Worm (Caenorhabditis elegans) whole organism, dauer: ENCODE data around the gene cacn-1.
"Not testable (repeated sequence)": the region's sequence is repeated elsewhere in the genome, so short reads cannot be mapped to it uniquely, and the experiment has no call there.

Experiments
- unc-62 ChIP-seq: sonication (generic microtip); optimal IDR thresholded peaks from 2 replicates; lab custom pipeline; 2017; ENCODE audit warnings: missing biosample characterization, missing genetic modification reagents, missing genetic modification characterization

cacn-1 gene

DNA sequence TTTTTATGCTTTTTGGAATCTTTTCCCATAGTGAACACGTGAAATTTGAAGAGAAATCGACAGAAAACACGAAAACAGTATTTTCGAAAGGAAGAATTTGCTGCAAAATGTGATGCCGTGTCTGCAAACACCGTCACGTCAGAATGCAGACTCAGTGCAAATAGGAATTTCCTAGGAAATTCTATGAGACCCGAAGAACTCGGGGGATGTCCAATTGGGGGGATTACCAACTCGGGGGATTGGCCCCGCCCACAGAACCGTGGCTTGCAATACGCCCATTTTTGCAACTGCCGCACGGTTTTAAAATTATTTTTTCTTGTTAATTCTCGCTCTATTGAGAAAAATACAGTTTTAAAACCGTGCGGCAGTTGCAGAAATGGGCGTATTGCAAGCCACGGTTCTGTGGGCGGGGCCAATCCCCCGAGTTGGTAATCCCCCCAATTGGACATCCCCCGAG lies at the start of gene cacn-1:
cacn-1 (minus strand) TSS at position 51 of the 457 bp plus-strand sequence.
- TF ChIP-seq unc-62 (GFP tag; lab: Kevin White, UChicago): not testable (repeated sequence)

DNA sequence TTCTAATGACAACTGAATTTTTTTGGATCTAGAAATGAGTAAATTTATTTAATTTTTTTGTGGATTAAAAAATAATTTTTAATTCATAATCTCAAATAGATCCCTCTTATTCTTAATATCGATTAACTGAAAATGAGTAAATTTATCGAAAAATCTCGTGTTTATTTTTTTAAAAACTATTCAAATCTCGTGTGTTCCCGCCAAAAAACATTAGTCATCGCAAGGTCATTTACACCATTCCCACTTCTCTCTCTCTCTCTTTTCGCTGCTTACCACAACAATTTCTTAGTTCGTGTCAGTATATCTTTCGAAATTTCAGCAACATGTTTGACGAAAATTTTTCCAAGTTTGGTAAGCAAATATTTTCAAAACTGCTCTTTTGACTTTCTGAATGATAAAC lies 45.5 kb upstream of the cacn-1 start:
- no peak for TF ChIP-seq unc-62 (GFP tag; lab: Kevin White, UChicago)

DNA sequence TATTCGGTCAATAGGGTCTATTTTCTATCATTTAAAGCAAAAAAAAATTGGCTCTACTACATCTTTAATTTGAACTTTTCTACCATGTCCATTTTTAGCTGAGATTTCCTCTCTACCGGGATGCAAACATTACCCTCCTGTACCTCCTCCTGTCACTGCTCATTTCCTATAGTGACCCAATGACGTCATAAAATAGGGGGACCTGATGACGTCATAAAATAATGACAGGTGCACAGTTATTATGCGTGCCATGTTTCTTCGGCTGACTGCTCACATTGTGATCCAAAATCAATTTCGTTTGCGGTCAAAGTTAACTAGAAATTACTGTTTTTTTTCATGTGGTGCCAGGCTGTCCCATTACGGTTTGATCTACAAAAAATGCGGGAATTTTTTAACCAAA lies 45.0 kb upstream of the cacn-1 start:
- no peak for TF ChIP-seq unc-62 (GFP tag; lab: Kevin White, UChicago)

DNA sequence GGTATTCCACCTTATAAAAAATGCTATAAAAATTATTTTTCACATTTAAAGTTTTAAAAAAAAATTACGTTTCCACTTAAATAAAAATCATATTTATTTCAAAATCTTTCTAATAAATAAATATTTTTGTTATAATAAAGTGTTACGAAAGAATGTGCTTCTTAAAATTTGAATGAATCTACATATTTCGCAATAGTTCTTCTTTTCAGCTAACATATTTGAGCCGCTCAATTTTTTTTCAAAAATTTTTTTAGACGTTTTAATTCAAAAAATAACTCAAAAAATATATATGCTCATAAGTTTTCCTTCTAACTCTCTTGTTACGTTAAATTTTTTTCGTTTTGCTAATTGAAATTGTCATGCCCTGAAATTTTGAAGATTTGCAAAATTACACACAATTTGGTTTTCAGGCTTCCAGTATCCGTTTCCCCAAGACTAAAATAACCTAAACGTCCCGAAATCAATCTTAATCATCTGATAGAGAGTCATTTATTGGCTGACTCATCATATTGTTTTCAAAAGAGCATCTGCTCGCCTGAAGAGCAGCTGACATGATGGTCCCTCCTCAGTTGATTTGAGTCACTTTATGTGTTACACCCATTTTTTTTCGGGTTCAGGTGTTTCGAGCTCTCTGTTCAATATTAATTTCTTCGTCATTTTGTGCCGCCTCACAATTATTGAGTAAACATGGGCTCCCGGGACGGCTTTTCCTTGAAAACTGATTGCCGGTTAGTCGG lies 36.5 kb upstream of the cacn-1 start, which contains the start of gene efhd-1:
efhd-1 (plus strand) TSS at position 582 of the 737 bp plus-strand sequence.
- no peak for TF ChIP-seq unc-62 (GFP tag; lab: Kevin White, UChicago)

DNA sequence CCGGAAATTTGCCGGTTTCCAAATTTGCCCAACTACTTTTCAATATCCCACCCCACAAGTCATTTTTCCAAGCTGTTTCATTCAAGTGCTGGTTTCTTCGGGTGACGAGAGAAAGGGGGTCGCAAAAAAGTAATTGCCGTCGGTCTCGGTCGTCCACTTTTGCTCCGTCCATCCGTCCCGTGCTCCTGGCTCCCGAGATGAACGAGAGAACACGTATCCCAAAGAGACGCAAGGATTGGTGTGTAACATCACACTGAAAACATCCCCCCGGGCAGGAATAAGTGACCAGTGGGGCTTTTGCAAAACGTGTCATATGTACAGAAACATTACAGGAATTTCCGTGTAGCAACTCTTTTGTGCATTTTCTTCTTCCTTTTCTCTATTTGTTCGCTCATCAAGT lies 34.7 kb upstream of the cacn-1 start:
- no peak for TF ChIP-seq unc-62 (GFP tag; lab: Kevin White, UChicago)

DNA sequence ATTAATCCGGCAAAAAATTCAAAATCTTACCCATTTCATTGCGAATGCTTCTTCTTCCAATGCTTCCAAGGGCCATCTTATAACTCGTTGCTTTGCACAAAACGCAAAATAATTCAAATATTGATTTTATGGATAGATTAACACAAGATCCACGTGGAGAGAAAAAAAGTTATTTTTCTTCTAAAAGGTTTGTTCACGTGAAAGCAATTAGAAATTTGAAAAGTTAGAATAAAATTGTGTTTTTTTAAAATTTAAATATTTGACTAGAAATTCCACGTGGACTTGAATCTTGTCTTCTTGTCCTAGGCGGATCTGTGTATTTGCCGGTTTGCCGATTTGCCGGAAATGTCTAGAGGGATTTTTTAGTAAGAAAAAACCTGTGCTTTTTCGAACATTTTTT lies 33.2 kb upstream of the cacn-1 start, which contains the start of gene Y48B6A.5:
Y48B6A.5 (minus strand) TSS at position 101 of the 400 bp plus-strand sequence.
- TF ChIP-seq unc-62 (GFP tag; lab: Kevin White, UChicago): no peak

DNA sequence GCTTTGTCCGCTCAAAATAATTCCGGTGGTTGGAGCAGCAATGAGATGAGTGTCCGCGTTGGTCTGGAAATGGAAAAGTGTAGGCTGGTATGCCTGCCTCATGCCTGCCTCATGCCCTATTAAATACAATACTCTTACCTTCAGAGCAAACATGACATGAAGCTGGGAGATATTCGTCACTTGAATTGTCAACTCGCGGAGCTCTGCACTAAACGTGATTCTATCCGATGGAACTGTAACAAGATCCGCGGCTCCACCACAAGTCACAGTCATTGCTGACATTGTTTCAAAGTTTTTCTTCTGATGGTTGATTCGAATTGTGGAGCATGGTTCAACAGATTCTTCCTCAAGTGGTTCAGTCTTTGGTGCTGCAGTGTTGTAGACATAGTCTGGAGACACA lies 31.2 kb upstream of the cacn-1 start:
- TF ChIP-seq unc-62 (GFP tag; lab: Kevin White, UChicago): no peak

DNA sequence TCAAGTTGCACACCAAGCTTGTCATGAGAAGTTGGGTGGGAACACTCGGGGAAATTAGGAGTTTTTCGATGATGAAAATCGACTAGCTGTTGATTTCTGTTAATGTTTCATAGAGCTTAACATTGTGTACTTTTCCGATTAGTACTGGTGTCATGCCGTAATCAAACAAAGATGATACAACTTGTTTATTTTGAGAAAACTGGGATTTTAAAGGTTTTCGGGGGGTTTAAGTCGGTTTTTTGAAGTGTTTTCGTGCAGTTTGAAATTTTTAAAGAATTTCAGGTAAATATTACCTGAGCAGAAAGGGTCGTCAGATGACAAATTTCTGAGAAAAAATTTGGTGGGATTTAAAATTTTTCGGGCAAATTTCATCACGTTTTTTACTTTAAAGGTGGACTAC lies 29.6 kb upstream of the cacn-1 start, which contains the start of gene eat-2:
eat-2 (minus strand) TSS at position 101 of the 400 bp plus-strand sequence.
- TF ChIP-seq unc-62 (GFP tag; lab: Kevin White, UChicago): no peak

DNA sequence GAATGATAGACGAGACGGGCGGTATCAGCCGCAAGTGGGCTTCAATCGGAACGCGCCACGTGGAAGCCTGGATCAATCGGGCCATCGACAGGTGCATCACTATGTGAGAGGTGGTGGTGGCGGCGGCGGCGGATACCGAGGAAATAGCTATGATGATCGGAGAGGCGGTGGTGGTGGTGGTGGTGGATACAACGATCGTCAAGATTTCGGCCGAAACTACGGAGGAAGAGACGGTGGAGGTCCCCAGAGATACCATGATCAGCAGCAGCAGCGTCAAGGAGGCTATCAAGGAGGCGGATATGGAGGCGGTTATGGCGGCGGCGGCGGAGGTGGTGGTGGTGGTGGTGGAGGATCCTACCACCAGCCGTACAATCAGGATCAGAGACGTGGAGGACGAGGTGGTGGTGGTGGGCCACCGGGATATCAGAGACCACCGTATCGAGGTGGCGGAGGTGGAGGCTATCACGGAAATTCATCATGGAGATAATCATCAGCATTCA lies 23.5 kb upstream of the cacn-1 start:
- TF ChIP-seq unc-62 (GFP tag; lab: Kevin White, UChicago): no peak

DNA sequence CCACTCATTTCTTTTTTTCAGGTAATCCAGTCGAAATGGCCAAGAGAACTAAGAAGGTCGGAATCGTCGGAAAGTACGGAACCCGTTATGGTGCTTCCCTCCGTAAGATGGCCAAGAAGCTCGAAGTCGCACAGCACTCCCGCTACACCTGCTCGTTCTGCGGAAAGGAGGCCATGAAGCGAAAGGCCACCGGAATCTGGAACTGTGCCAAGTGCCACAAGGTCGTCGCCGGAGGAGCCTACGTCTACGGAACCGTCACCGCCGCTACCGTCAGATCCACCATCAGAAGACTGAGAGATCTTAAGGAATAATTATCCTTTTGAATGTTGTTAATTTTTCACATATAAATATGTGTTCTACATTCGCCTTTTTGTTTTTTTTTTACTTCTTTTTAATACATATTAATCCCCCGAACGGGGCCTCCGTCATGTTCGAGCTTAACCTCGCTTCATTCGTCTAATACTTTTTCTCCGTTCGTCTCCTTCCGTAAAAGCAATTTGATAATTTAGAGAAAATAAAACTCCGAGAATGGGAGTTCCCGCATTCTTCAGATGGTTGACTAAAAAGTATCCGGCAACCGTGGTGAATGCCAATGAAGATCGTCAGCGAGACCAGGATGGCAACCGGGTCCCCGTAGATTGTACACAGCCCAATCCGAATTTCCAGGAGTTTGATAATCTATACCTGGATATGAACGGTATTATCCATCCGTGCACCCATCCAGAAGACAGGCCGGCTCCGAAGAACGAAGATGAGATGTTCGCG lies 13.5 kb upstream of the cacn-1 start, which contains the start of the genes rpl-43 and xrn-2:
rpl-43 (plus strand) TSS at position 36 of the 765 bp plus-strand sequence.
xrn-2 (plus strand) TSS at position 510 of the 765 bp plus-strand sequence.
- TF ChIP-seq unc-62 (GFP tag; lab: Kevin White, UChicago): no peak

DNA sequence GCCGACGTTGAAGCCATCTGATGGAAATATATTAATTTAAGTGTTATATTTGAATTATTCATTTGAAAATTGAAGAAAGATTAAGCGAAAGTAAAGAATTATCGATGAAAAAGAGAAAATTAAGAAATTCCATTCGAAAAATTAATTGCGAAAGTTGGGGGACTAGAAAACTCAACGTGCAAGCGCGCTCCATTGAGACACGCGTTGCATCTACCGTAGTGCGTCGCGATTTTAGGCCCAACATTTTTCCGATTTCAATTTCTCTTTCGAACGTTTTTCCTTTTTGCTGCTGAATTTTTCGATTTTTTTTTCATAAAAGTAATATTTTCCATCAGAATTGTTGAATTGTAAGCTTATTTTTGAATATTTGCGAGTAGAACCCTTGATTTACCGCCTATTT lies 12.4 kb upstream of the cacn-1 start, which contains the start of gene Y48B6A.1:
Y48B6A.1 (minus strand) TSS at position 17 of the 400 bp plus-strand sequence.
- TF ChIP-seq unc-62 (GFP tag; lab: Kevin White, UChicago): no peak

DNA sequence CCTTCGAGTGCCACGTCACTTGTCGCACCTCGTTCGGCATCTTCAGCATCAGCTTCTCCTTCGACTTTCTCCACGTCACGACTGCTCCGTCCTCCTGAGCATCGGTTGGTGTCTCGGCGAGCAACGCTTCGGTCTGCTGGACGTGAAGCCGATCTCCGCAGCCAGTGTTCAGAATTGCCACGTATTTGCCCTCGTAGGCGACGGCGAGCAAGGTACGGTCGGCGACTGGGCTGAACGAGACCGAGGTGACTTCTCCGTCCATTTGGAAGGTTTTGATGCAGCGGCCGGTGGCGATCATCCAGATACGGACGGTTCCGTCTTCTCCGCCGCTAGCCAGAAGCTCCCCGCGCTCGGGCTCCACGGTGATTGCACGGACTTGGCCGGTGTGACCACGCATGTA lies 10.3 kb upstream of the cacn-1 start:
- TF ChIP-seq unc-62 (GFP tag; lab: Kevin White, UChicago): no peak

DNA sequence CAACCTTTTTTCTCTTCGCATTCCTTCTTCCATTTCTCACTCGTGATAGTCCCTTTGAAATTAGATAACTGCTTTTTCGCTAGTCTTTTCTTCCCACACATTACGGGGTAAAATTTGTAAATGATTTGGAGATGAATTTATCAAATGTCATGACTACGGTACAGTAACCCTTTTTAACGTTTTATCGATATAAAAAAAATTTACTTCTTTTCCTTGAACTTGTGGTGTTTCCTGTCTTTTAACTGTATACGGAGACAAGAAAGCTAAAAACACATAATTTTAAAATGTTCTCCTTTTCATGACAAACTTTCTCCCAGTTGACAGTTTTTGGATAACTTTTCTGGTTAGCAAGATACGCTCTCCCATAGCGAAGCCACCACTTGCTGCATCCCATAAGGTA lies 8.1 kb upstream of the cacn-1 start, which contains the start of gene W03H9.1:
W03H9.1 (minus strand) TSS at position 101 of the 400 bp plus-strand sequence.
- no peak for TF ChIP-seq unc-62 (GFP tag; lab: Kevin White, UChicago)

DNA sequence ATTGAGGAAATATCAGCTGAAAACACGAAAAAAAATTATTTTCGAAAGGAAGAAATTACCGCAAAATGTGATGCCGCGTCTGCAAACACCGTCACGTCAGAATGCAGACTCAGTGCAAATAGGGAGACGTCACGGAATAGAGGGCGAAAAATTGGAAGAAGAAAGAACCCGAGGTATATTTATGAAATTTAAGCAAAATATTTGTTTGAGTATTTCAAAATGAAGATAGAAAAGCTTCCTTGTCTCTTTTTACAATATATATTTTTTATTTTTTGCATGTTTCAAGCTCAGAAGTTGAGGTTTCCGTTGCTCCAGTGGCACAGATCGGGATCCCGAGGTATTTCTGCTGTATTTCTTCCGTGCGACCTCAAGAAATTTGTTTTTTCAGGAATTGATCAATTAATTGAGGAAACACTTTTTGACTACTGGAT lies 1.9 kb upstream of the cacn-1 start, which contains the start of gene W03H9.2:
W03H9.2 (minus strand) TSS at position 32 of the 431 bp plus-strand sequence.
- no peak for TF ChIP-seq unc-62 (GFP tag; lab: Kevin White, UChicago)

DNA sequence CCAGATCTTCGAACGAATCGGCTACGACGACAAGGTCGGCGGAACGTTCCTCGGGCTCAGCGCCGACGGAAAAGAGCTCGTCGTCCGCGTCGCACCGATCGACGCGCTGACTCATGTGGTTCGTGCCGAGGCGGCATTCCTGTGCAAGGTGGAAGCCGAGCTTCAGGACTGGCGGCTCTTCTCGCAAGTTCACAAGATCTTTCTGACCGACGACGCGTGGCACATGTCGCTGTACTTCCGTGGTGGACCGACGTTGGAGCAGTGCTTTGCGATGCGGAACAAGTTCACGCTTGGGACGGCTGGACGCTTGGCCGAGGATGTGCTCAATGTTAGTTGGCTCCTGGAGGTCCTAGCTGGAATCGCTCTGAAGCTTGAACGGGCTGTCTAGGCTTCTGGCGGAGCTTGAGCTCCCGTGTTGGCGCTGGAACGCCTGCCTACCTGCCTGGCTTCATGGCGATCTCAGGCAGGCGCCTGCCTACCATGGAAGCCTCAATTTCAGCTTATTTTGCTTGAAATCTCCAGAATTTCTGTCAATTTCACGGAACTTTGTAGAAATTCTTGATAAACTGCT lies 3.0 kb downstream of the cacn-1 start:
- TF ChIP-seq unc-62 (GFP tag; lab: Kevin White, UChicago): no peak
